Worm (Caenorhabditis elegans) whole organism, L4 larva: ENCODE measurements around the gene ddp-1.
"Not testable (repeated sequence)": the region's sequence is repeated elsewhere in the genome, so short reads cannot be mapped to it uniquely, and the experiment has no call there.

Experiments
- ces-1 ChIP-seq: fragments of 150-350 bp; sonication (generic microtip); optimal IDR thresholded peaks from 4 replicates; lab custom pipeline; 2014; ENCODE audit warnings: missing biosample characterization, missing genetic modification reagents, missing genetic modification characterization
- daf-19 ChIP-seq: fragments of 200-800 bp; sonication (Bioruptor generic); conservative IDR thresholded peaks from 2 replicates; pipeline ENCODE4 v1.3.6; 2022; ENCODE audit warnings: missing genetic modification characterization, missing compliant biosample characterization
- fkh-10 ChIP-seq: fragments of 150-350 bp; optimal IDR thresholded peaks from 2 replicates; lab custom pipeline; 2014; ENCODE audit warnings: missing biosample characterization, missing genetic modification reagents, missing genetic modification characterization
- fos-1 ChIP-seq: fragments of 150-350 bp; optimal IDR thresholded peaks from 2 replicates; lab custom pipeline; 2014; ENCODE audit warnings: missing biosample characterization, missing genetic modification characterization
- lim-7 ChIP-seq: fragments of 200-800 bp; sonication (Bioruptor generic); IDR thresholded peaks from 2 replicates; pipeline ENCODE4 v1.3.6; 2022; ENCODE audit warnings: missing genetic modification characterization, missing compliant biosample characterization
- lsy-2 ChIP-seq, 2 experiments: fragments of 150-350 bp in 1 of 2; sonication (generic microtip) in 1 of 2; optimal IDR thresholded peaks; 2 replicates each; lab custom pipeline; 2014 to 2017; ENCODE audit warnings: missing biosample characterization in 2 of 2, missing genetic modification characterization in 2 of 2
- mep-1 ChIP-seq: fragments of 150-350 bp; sonication (generic microtip); optimal IDR thresholded peaks from 3 replicates; lab custom pipeline; 2014; ENCODE audit warnings: missing biosample characterization, missing genetic modification characterization
- nhr-111 ChIP-seq: fragments of 200-800 bp; sonication (Bioruptor generic); optimal IDR thresholded peaks from 2 replicates; lab custom pipeline; 2018; ENCODE audit warnings: mild to moderate bottlenecking, missing genetic modification characterization, missing compliant biosample characterization
- nhr-42 ChIP-seq: fragments of 200-800 bp; sonication (Bioruptor generic); IDR thresholded peaks from 2 replicates; pipeline ENCODE4 v1.3.6; 2022; ENCODE audit warnings: missing genetic modification characterization, missing compliant biosample characterization
- nhr-6 ChIP-seq: fragments of 150-350 bp; optimal IDR thresholded peaks from 2 replicates; lab custom pipeline; 2014; ENCODE audit warnings: missing biosample characterization, missing genetic modification characterization
- pha-4 ChIP-seq, 2 experiments: fragments of 150-350 bp in 1 of 2; fragments of 200-800 bp in 1 of 2; sonication (Bioruptor generic) in 1 of 2; IDR thresholded peaks in 1 of 2; optimal IDR thresholded peaks in 1 of 2; 2 replicates each; pipeline versions ENCODE4 v1.3.6 to Lab custom; 2014 to 2022; ENCODE audit warnings: missing genetic modification characterization in 2 of 2, missing genetic modification reagents in 2 of 2, missing biosample characterization in 1 of 2, missing compliant biosample characterization in 1 of 2
- pqm-1 ChIP-seq: sonication (generic microtip); optimal IDR thresholded peaks from 2 replicates; lab custom pipeline; 2017; ENCODE audit warnings: missing biosample characterization, missing genetic modification characterization

- TF ChIP-seq ces-1 (GFP tag; lab: Kevin White, UChicago); lim-7 (GFP tag; lab: Robert Waterston, UW); fkh-10; fos-1 (tag; lab: Kevin White, UChicago); nhr-6 (tag; lab: Kevin White, UChicago); lsy-2 (tag; optimal IDR thresholded peaks at IDR 0.05; lab: Kevin White, UChicago); nhr-111; pha-4 (GFP tag; IDR thresholded peaks at IDR 0.05; lab: Robert Waterston, UW); pha-4 (tag; optimal IDR thresholded peaks at IDR 0.05; lab: Kevin White, UChicago); mep-1 (tag; lab: Kevin White, UChicago); pqm-1 (tag; lab: Kevin White, UChicago); daf-19; nhr-42 (GFP tag; lab: Robert Waterston, UW): not testable (repeated sequence)
Measured at ce11 chrIII:1892147-1892546, 32.5 kb downstream of the ddp-1 start.
